Fruit fly (Drosophila melanogaster) whole organism, embryonic: ENCODE measurements around the gene asun.

Experiments used
- B-H1 ChIP-seq: fragments of 200-800 bp; sonication (Bioruptor generic); IDR thresholded peaks from 3 replicates; pipeline ENCODE4 v1.3.6; 2022; ENCODE audit warnings: missing biosample characterization, missing genetic modification characterization
- CG10274 ChIP-seq: fragments of 200-800 bp; sonication (Bioruptor generic); optimal IDR thresholded peaks from 3 replicates; lab custom pipeline; 2017; ENCODE audit warnings: missing biosample characterization, mild to moderate bottlenecking, missing genetic modification characterization
- CG12104 ChIP-seq: fragments of 200-800 bp; sonication (Bioruptor generic); optimal IDR thresholded peaks from 3 replicates; lab custom pipeline; 2016; ENCODE audit warnings: missing biosample characterization, missing genetic modification characterization
- CG12219 ChIP-seq: fragments of 200-800 bp; sonication (Bioruptor generic); optimal IDR thresholded peaks from 3 replicates; lab custom pipeline; 2018; ENCODE audit warnings: missing biosample characterization, mild to moderate bottlenecking, missing genetic modification characterization
- CG12744 ChIP-seq: fragments of 200-800 bp; sonication (Bioruptor generic); optimal IDR thresholded peaks from 2 replicates; lab custom pipeline; 2016; ENCODE audit warnings: missing biosample characterization, missing genetic modification characterization
- CG15601 ChIP-seq: fragments of 200-800 bp; sonication (Bioruptor generic); optimal IDR thresholded peaks from 3 replicates; lab custom pipeline; 2019; ENCODE audit warnings: missing biosample characterization, mild to moderate bottlenecking, missing genetic modification characterization, moderate library complexity
- CG16815 ChIP-seq: fragments of 200-800 bp; sonication (Bioruptor generic); optimal IDR thresholded peaks from 3 replicates; lab custom pipeline; 2017; ENCODE audit warnings: missing biosample characterization, mild to moderate bottlenecking, missing genetic modification characterization
- CG17361 ChIP-seq: fragments of 200-800 bp; sonication (Bioruptor generic); IDR thresholded peaks from 3 replicates; pipeline ENCODE4 v1.3.6; 2022; ENCODE audit warnings: missing biosample characterization, missing genetic modification characterization
- CG17802 ChIP-seq: fragments of 200-800 bp; sonication (Bioruptor generic); optimal IDR thresholded peaks from 2 replicates; lab custom pipeline; 2018; ENCODE audit warnings: missing biosample characterization, mild to moderate bottlenecking, missing genetic modification characterization, moderate library complexity
- CG18599 ChIP-seq: fragments of 200-800 bp; sonication (Bioruptor generic); optimal IDR thresholded peaks from 3 replicates; lab custom pipeline; 2017; ENCODE audit warnings: missing biosample characterization, missing genetic modification characterization, mild to moderate bottlenecking, moderate library complexity, missing genetic modification reagents
- CG32767 ChIP-seq: fragments of 200-800 bp; sonication (Bioruptor generic); IDR thresholded peaks from 2 replicates; pipeline ENCODE4 v1.3.6; 2022; ENCODE audit warnings: missing biosample characterization, missing genetic modification characterization
- CG3995 ChIP-seq: fragments of 200-800 bp; sonication (Bioruptor generic); optimal IDR thresholded peaks from 3 replicates; lab custom pipeline; 2016; ENCODE audit warnings: missing biosample characterization, missing genetic modification characterization
- CG4424 ChIP-seq: fragments of 200-800 bp; sonication (Bioruptor generic); optimal IDR thresholded peaks from 3 replicates; lab custom pipeline; 2016; ENCODE audit warnings: missing biosample characterization, missing genetic modification characterization
- CG5953 ChIP-seq: fragments of 200-800 bp; sonication (Bioruptor generic); IDR thresholded peaks from 2 replicates; pipeline ENCODE4 v1.3.6; 2022; ENCODE audit warnings: missing biosample characterization, missing genetic modification characterization
- CG6272 ChIP-seq: fragments of 200-800 bp; sonication (Bioruptor generic); IDR thresholded peaks from 2 replicates; pipeline ENCODE4 v1.3.6; 2022; ENCODE audit warnings: missing biosample characterization, missing genetic modification characterization
- CG6854 ChIP-seq: fragments of 200-800 bp; sonication (Bioruptor generic); optimal IDR thresholded peaks from 3 replicates; lab custom pipeline; 2017; ENCODE audit warnings: missing biosample characterization, mild to moderate bottlenecking, missing genetic modification characterization
- CG7556 ChIP-seq: fragments of 200-800 bp; sonication (Bioruptor generic); optimal IDR thresholded peaks from 2 replicates; lab custom pipeline; 2017; ENCODE audit warnings: missing biosample characterization, mild to moderate bottlenecking, missing genetic modification characterization
- CG8765 ChIP-seq: fragments of 200-800 bp; sonication (Bioruptor generic); IDR thresholded peaks from 2 replicates; pipeline ENCODE4 v1.3.6; 2022; ENCODE audit warnings: missing biosample characterization, missing genetic modification characterization
- CG9817 ChIP-seq: fragments of 200-800 bp; sonication (Bioruptor generic); optimal IDR thresholded peaks from 2 replicates; lab custom pipeline; 2018; ENCODE audit warnings: missing biosample characterization, mild to moderate bottlenecking, missing genetic modification characterization, moderate library complexity
- Deaf1 ChIP-seq: fragments of 200-800 bp; optimal IDR thresholded peaks from 3 replicates; lab custom pipeline; 2019; ENCODE audit warnings: missing biosample characterization, mild to moderate bottlenecking, missing genetic modification characterization, moderate library complexity
- Fer1 ChIP-seq: fragments of 200-800 bp; sonication (Bioruptor generic); optimal IDR thresholded peaks from 2 replicates; lab custom pipeline; 2017; ENCODE audit warnings: missing biosample characterization, mild to moderate bottlenecking, missing genetic modification characterization
- Hr51 ChIP-seq, 2 experiments: fragments of 200-800 bp; sonication (Bioruptor generic); optimal IDR thresholded peaks; 2 replicates in 1 of 2; 3 replicates in 1 of 2; lab custom pipeline; 2016 to 2018; ENCODE audit warnings: missing biosample characterization in 2 of 2, missing genetic modification characterization in 2 of 2, mild to moderate bottlenecking in 1 of 2, moderate library complexity in 1 of 2
- Lhr ChIP-seq: fragments of 200-800 bp; sonication (Bioruptor generic); optimal IDR thresholded peaks from 3 replicates; lab custom pipeline; 2017; ENCODE audit warnings: mild to moderate bottlenecking, missing biosample characterization, missing genetic modification reagents, missing genetic modification characterization
- NC2α ChIP-seq: fragments of 200-800 bp; sonication (Bioruptor generic); optimal IDR thresholded peaks from 2 replicates; lab custom pipeline; 2016; ENCODE audit warnings: missing biosample characterization, missing genetic modification characterization
- NK7.1 ChIP-seq: fragments of 200-800 bp; sonication (Bioruptor generic); optimal IDR thresholded peaks from 3 replicates; lab custom pipeline; 2016; ENCODE audit warnings: missing biosample characterization, missing genetic modification characterization
- Nf-YA ChIP-seq: fragments of 200-800 bp; sonication (Bioruptor generic); IDR thresholded peaks from 2 replicates; pipeline ENCODE4 v1.3.6; 2022; ENCODE audit warnings: missing biosample characterization, missing genetic modification characterization
- Optix ChIP-seq: fragments of 200-800 bp; sonication (Bioruptor generic); IDR thresholded peaks from 3 replicates; pipeline ENCODE4 v1.3.6; 2022; ENCODE audit warnings: missing biosample characterization, missing genetic modification characterization
- Scr ChIP-seq: fragments of 200-800 bp; sonication (Bioruptor generic); IDR thresholded peaks from 2 replicates; pipeline ENCODE4 v1.3.6; 2022; ENCODE audit warnings: missing biosample characterization, missing genetic modification characterization; ENCODE audit not compliant: partially characterized antibody
- Six4 ChIP-seq: fragments of 200-800 bp; sonication (Bioruptor generic); optimal IDR thresholded peaks from 2 replicates; lab custom pipeline; 2016; ENCODE audit warnings: missing biosample characterization, missing genetic modification characterization
- Spps ChIP-seq: fragments of 200-800 bp; sonication (Bioruptor generic); optimal IDR thresholded peaks from 2 replicates; lab custom pipeline; 2018; ENCODE audit warnings: missing biosample characterization, mild to moderate bottlenecking, missing genetic modification characterization
- YL-1 ChIP-seq: fragments of 200-800 bp; sonication (Bioruptor generic); optimal IDR thresholded peaks from 3 replicates; lab custom pipeline; 2017; ENCODE audit warnings: missing biosample characterization, mild to moderate bottlenecking, missing genetic modification characterization
- bowl ChIP-seq: fragments of 200-800 bp; sonication (Bioruptor generic); IDR thresholded peaks from 2 replicates; pipeline ENCODE4 v1.3.6; 2022; ENCODE audit warnings: missing biosample characterization, missing genetic modification characterization
- croc ChIP-seq: fragments of 200-800 bp; sonication (Bioruptor generic); conservative IDR thresholded peaks from 3 replicates; pipeline ENCODE4 v1.3.6; 2022; ENCODE audit warnings: missing biosample characterization, missing genetic modification characterization
- fd3F ChIP-seq: fragments of 200-800 bp; sonication (Bioruptor generic); optimal IDR thresholded peaks from 2 replicates; lab custom pipeline; 2018; ENCODE audit warnings: missing biosample characterization, mild to moderate bottlenecking, missing genetic modification characterization, moderate library complexity
- ind ChIP-seq: fragments of 200-800 bp; sonication (Bioruptor generic); optimal IDR thresholded peaks from 3 replicates; lab custom pipeline; 2016; ENCODE audit warnings: missing biosample characterization, missing genetic modification characterization
- jing ChIP-seq: fragments of 200-800 bp; sonication (Bioruptor generic); optimal IDR thresholded peaks from 2 replicates; lab custom pipeline; 2018; ENCODE audit warnings: missing biosample characterization, mild to moderate bottlenecking, missing genetic modification characterization
- nerfin-1 ChIP-seq: fragments of 200-800 bp; sonication (Bioruptor generic); optimal IDR thresholded peaks from 3 replicates; lab custom pipeline; 2019; ENCODE audit warnings: missing biosample characterization, mild to moderate bottlenecking, missing genetic modification characterization, moderate library complexity
- nom ChIP-seq: fragments of 200-800 bp; sonication (Bioruptor generic); optimal IDR thresholded peaks from 2 replicates; lab custom pipeline; 2017; ENCODE audit warnings: missing biosample characterization, missing genetic modification characterization, mild to moderate bottlenecking, moderate library complexity, missing genetic modification reagents
- salm ChIP-seq: fragments of 200-800 bp; sonication (Bioruptor generic); optimal IDR thresholded peaks from 2 replicates; lab custom pipeline; 2018; ENCODE audit warnings: missing biosample characterization, mild to moderate bottlenecking, missing genetic modification characterization
- sc ChIP-seq, 3 experiments: fragments of >200 bp in 2 of 3; fragments of 200-800 bp in 1 of 3; sonication (Bioruptor generic) in 1 of 3; optimal IDR thresholded peaks; 2 replicates in 2 of 3; 3 replicates in 1 of 3; lab custom pipeline; 2017; ENCODE audit warnings: mild to moderate bottlenecking in 1 of 3, missing biosample characterization in 1 of 3, missing genetic modification characterization in 1 of 3, missing genetic modification reagents in 1 of 3
- scrt ChIP-seq: fragments of 200-800 bp; sonication (Bioruptor generic); optimal IDR thresholded peaks from 2 replicates; lab custom pipeline; 2018; ENCODE audit warnings: missing biosample characterization, mild to moderate bottlenecking, missing genetic modification characterization, moderate library complexity
- tin ChIP-seq: fragments of 200-800 bp; sonication (Bioruptor generic); optimal IDR thresholded peaks from 3 replicates; lab custom pipeline; 2016; ENCODE audit warnings: missing biosample characterization, missing genetic modification characterization
- tx ChIP-seq: fragments of 200-800 bp; sonication (Bioruptor generic); optimal IDR thresholded peaks from 2 replicates; lab custom pipeline; 2016; ENCODE audit warnings: missing biosample characterization, missing genetic modification characterization

The asun gene

DNA sequence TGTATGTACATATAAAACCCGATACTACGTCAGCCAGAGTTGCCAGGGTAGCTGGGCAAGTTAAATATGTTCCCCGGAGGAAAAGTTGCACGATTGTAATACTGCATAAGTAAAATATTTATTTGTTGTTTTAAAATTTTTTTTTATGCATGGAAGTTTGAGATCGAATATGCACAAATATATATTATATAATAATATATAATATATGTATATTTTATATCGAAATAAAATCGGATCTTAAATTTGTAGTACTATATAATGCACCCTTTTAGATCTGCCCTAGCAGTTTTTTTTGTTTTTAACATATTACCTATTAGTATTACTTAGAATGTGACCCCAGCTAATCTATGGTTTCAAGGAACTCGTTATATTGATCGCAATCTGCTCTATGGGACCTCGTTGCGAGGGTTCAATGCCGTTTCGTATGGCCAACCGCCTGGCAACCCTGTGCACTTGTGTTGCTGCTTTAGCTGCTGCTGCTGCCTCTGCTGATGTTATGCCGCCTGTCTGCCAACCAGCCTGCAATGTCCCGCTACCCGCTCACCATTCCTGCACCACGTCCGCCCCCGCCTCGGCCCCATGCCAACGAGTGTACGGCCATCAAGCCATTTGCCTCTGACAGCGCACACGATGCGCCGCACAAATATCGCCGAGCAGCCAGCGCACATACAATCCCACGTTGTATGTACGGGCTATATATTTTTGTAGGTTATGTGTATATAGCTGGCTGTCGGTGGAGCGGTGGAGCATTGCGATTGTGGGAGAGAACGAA is 27.9 kb upstream of the asun start (continued):
- peak; percentile 83 for TF ChIP-seq CG9817 (tag; lab: Kevin White, UChicago)
- peak; percentile 89 for TF ChIP-seq fd3F (GFP tag; lab: Kevin White, UChicago)
- TF ChIP-seq CG15601 (tag; lab: Kevin White, UChicago), result peak; percentile 88
- no peak for TF ChIP-seq Optix (GFP tag; lab: Robert Waterston, UW)
- TF ChIP-seq CG10274 (GFP tag; lab: Kevin White, UChicago), result peak; percentile 88
- TF ChIP-seq CG8765 (GFP tag; lab: Robert Waterston, UW), result no peak
- peak; percentile 74 to 94 for TF ChIP-seq Hr51 (GFP tag; optimal IDR thresholded peaks at IDR 0.05; lab: Kevin White, UChicago)
- no peak for TF ChIP-seq sc (optimal IDR thresholded peaks at IDR 0.05; lab: Kevin White, UChicago)
- TF ChIP-seq sc (GFP tag; optimal IDR thresholded peaks at IDR 0.05; lab: Kevin White, UChicago), result peak; percentile 96
- peak; percentile 52 for TF ChIP-seq CG12219 (GFP tag; lab: Kevin White, UChicago)
- peak; percentile 97 for TF ChIP-seq YL-1 (GFP tag; lab: Kevin White, UChicago)
- peak; percentile 79 for TF ChIP-seq Fer1 (GFP tag; lab: Kevin White, UChicago)
- peak; percentile 78 for TF ChIP-seq Lhr (GFP tag; lab: Kevin White, UChicago)
- TF ChIP-seq scrt (GFP tag; lab: Kevin White, UChicago), result peak; percentile 75
- no peak for TF ChIP-seq Nf-YA
- TF ChIP-seq CG5953 (GFP tag; lab: Robert Waterston, UW), result no peak
- TF ChIP-seq Scr, result no peak
- TF ChIP-seq nerfin-1, result peak; percentile 86
- TF ChIP-seq ind (GFP tag; lab: Kevin White, UChicago), result peak; percentile 82
- peak; percentile 79 for TF ChIP-seq CG12104 (GFP tag; lab: Kevin White, UChicago)
- no peak for TF ChIP-seq B-H1 (GFP tag; lab: Robert Waterston, UW)
- TF ChIP-seq CG17802 (tag; lab: Kevin White, UChicago), result peak; percentile 38
- no peak for TF ChIP-seq CG17361 (GFP tag; lab: Robert Waterston, UW)
- TF ChIP-seq CG7556 (GFP tag; lab: Kevin White, UChicago), result peak; percentile 99
- TF ChIP-seq nom (GFP tag; lab: Kevin White, UChicago), result peak; percentile 63
- TF ChIP-seq salm, result peak; percentile 66
- TF ChIP-seq jing (GFP tag; lab: Kevin White, UChicago), result peak; percentile 69
- TF ChIP-seq CG12744 (GFP tag; lab: Kevin White, UChicago), result no peak
- TF ChIP-seq croc (GFP tag; lab: Robert Waterston, UW), result peak; percentile 81; the same call in 2 of the 3 replicates
- TF ChIP-seq CG18599 (GFP tag; lab: Kevin White, UChicago), result peak; percentile 93
- peak; percentile 72 for TF ChIP-seq tin (GFP tag; lab: Kevin White, UChicago)
- peak; percentile 62 for TF ChIP-seq tx (GFP tag; lab: Kevin White, UChicago)
- peak; percentile 93 for TF ChIP-seq CG16815
- TF ChIP-seq CG32767 (GFP tag; lab: Robert Waterston, UW), result no peak
- no peak for TF ChIP-seq bowl (GFP tag; lab: Robert Waterston, UW)
- peak; percentile 93 for TF ChIP-seq CG6854 (GFP tag; lab: Kevin White, UChicago)
- peak; percentile 39 for TF ChIP-seq CG3995
- peak; percentile 96 for TF ChIP-seq Deaf1 (tag; lab: Kevin White, UChicago)
- TF ChIP-seq CG6272 (GFP tag; lab: Robert Waterston, UW), result peak; percentile 76
- no peak for TF ChIP-seq NK7.1 (GFP tag; lab: Kevin White, UChicago)
- TF ChIP-seq NC2α (GFP tag; lab: Kevin White, UChicago), result peak; percentile 26
- TF ChIP-seq Six4 (GFP tag; lab: Kevin White, UChicago), result peak; percentile 80
- peak; percentile 79 for TF ChIP-seq Spps (tag; lab: Kevin White, UChicago)
- peak; percentile 88 for TF ChIP-seq CG4424 (GFP tag; lab: Kevin White, UChicago)
